Worm (Caenorhabditis elegans) whole organism, L4 larva: ENCODE measurements around the gene ins-7.

Experiments used
- dmd-6 ChIP-seq: fragments of 200-800 bp; sonication (Bioruptor generic); IDR thresholded peaks from 2 replicates; pipeline ENCODE4 v1.3.6; 2022; ENCODE audit warnings: missing genetic modification reagents, missing genetic modification characterization, missing compliant biosample characterization
- egl-27 ChIP-seq: sonication (generic microtip); optimal IDR thresholded peaks from 3 replicates; lab custom pipeline; 2017; ENCODE audit warnings: missing biosample characterization, missing genetic modification reagents, missing genetic modification characterization
- hif-1 ChIP-seq, 2 experiments: sonication (generic microtip); optimal IDR thresholded peaks; 2 replicates each; lab custom pipeline; 2016 to 2017; ENCODE audit warnings: missing compliant biosample characterization in 2 of 2, missing genetic modification characterization in 2 of 2, missing genetic modification reagents in 2 of 2, missing genotype in 2 of 2, mild to moderate bottlenecking in 1 of 2
- lsy-2 ChIP-seq, 2 experiments: fragments of 150-350 bp in 1 of 2; sonication (generic microtip) in 1 of 2; optimal IDR thresholded peaks; 2 replicates each; lab custom pipeline; 2014 to 2017; ENCODE audit warnings: missing biosample characterization in 2 of 2, missing genetic modification characterization in 2 of 2
- madf-5 ChIP-seq, 2 experiments: fragments of 200-800 bp; sonication (Bioruptor generic); IDR thresholded peaks; 2 replicates each; pipeline ENCODE4 v1.3.6; 2022; ENCODE audit warnings: missing compliant biosample characterization in 2 of 2, missing genetic modification characterization in 2 of 2
- sdz-12 ChIP-seq: fragments of 200-800 bp; sonication (Bioruptor generic); optimal IDR thresholded peaks from 2 replicates; lab custom pipeline; 2018; ENCODE audit warnings: mild to moderate bottlenecking, missing genetic modification characterization, missing compliant biosample characterization
- unc-62 ChIP-seq, 3 experiments: fragments of 150-350 bp in 1 of 3; sonication (generic microtip); optimal IDR thresholded peaks in 2 of 3; peaks in 1 of 3; 1 replicate in 1 of 3; 2 replicates in 2 of 3; lab custom pipeline; 2014 to 2017; ENCODE audit warnings: missing biosample characterization in 3 of 3, missing genetic modification characterization in 3 of 3, missing genetic modification reagents in 3 of 3, missing genotype in 1 of 3

ce11 chrIV:9678007-9678406 lies 4.6 kb downstream of the ins-7 start:
- no peak for TF ChIP-seq sdz-12 (GFP tag; lab: Kevin White, UChicago)
- no peak for TF ChIP-seq lsy-2 (tag; optimal IDR thresholded peaks at IDR 0.05; lab: Kevin White, UChicago)
- no peak for TF ChIP-seq hif-1 (tag; optimal IDR thresholded peaks at IDR 0.05; lab: Kevin White, UChicago)
- no peak for TF ChIP-seq unc-62 (GFP tag; optimal IDR thresholded peaks at IDR 0.05 in 1 of 2; lab: Kevin White, UChicago)
- TF ChIP-seq unc-62 (tag; optimal IDR thresholded peaks at IDR 0.05; lab: Kevin White, UChicago): no peak
- no peak for TF ChIP-seq madf-5 (GFP tag; IDR thresholded peaks at IDR 0.05; lab: Robert Waterston, UW)
- TF ChIP-seq dmd-6 (GFP tag; lab: Robert Waterston, UW): no peak
- no peak for TF ChIP-seq egl-27
